Worm (Caenorhabditis elegans) whole organism, early embryonic: ENCODE results near the gene F29A7.6.

Experiments used
- B0310.2 ChIP-seq: sonication (generic microtip); optimal IDR thresholded peaks from 2 replicates; lab custom pipeline; 2016; ENCODE audit warnings: mild to moderate bottlenecking, missing genetic modification characterization, missing compliant biosample characterization
- F13C5.2 ChIP-seq: sonication (generic microtip); optimal IDR thresholded peaks from 2 replicates; lab custom pipeline; 2017; ENCODE audit warnings: mild to moderate bottlenecking, missing genetic modification characterization, inconsistent platforms, missing compliant biosample characterization
- aly-1 ChIP-seq: sonication (generic microtip); optimal IDR thresholded peaks from 2 replicates; lab custom pipeline; 2016; ENCODE audit warnings: missing genetic modification characterization, missing compliant biosample characterization
- ama-1 ChIP-seq: fragments of 150-350 bp; optimal IDR thresholded peaks from 2 replicates; lab custom pipeline; 2014
- ceh-13 ChIP-seq: fragments of 200-800 bp; sonication (Bioruptor generic); optimal IDR thresholded peaks from 2 replicates; lab custom pipeline; 2018; ENCODE audit warnings: mild to moderate bottlenecking, missing genetic modification characterization, missing compliant biosample characterization
- ceh-36 ChIP-seq: sonication (generic microtip); optimal IDR thresholded peaks from 2 replicates; lab custom pipeline; 2016; ENCODE audit warnings: missing genetic modification characterization, inconsistent platforms, missing compliant biosample characterization
- ets-7 ChIP-seq: sonication (generic microtip); optimal IDR thresholded peaks from 2 replicates; lab custom pipeline; 2016; ENCODE audit warnings: missing genotype, missing genetic modification characterization, missing compliant biosample characterization
- flt-1 ChIP-seq: fragments of 200-800 bp; sonication (Bioruptor generic); IDR thresholded peaks from 2 replicates; pipeline ENCODE4 v1.3.6; 2022; ENCODE audit warnings: missing genetic modification characterization, missing compliant biosample characterization
- hmbx-1 ChIP-seq: sonication (generic microtip); optimal IDR thresholded peaks from 2 replicates; lab custom pipeline; 2016; ENCODE audit warnings: mild to moderate bottlenecking, missing genetic modification characterization, missing compliant biosample characterization
- hmg-4 ChIP-seq: fragments of 200-800 bp; sonication (Bioruptor generic); optimal IDR thresholded peaks from 2 replicates; lab custom pipeline; 2018; ENCODE audit warnings: mild to moderate bottlenecking, missing genetic modification characterization, missing compliant biosample characterization
- hnd-1 ChIP-seq: sonication (generic microtip); optimal IDR thresholded peaks from 2 replicates; lab custom pipeline; 2016; ENCODE audit warnings: missing genetic modification characterization, missing compliant biosample characterization
- pes-1 ChIP-seq: fragments of 200-800 bp; sonication (Bioruptor generic); IDR thresholded peaks from 2 replicates; pipeline ENCODE4 v1.3.6; 2022; ENCODE audit warnings: missing genetic modification reagents, missing genetic modification characterization, missing compliant biosample characterization
- scrt-1 ChIP-seq: fragments of 200-800 bp; sonication (Bioruptor generic); IDR thresholded peaks from 2 replicates; pipeline ENCODE4 v1.3.6; 2022; ENCODE audit warnings: missing genetic modification characterization, missing compliant biosample characterization
- sea-1 ChIP-seq: fragments of 200-800 bp; sonication (Bioruptor generic); conservative IDR thresholded peaks from 2 replicates; pipeline ENCODE4 v1.3.6; 2022; ENCODE audit warnings: missing genetic modification characterization, missing compliant biosample characterization
- tbx-11 ChIP-seq: fragments of 200-800 bp; sonication (Bioruptor generic); IDR thresholded peaks from 2 replicates; pipeline ENCODE4 v1.3.6; 2022; ENCODE audit warnings: missing genetic modification characterization, missing compliant biosample characterization
- tbx-37 ChIP-seq: fragments of 200-800 bp; sonication (Bioruptor generic); conservative IDR thresholded peaks from 2 replicates; pipeline ENCODE4 v1.3.6; 2022; ENCODE audit warnings: missing genetic modification reagents, missing genetic modification characterization, missing compliant biosample characterization
- tra-4 ChIP-seq: sonication (generic microtip); optimal IDR thresholded peaks from 2 replicates; lab custom pipeline; 2017; ENCODE audit warnings: missing genetic modification characterization, missing compliant biosample characterization

The F29A7.6 gene

DNA sequence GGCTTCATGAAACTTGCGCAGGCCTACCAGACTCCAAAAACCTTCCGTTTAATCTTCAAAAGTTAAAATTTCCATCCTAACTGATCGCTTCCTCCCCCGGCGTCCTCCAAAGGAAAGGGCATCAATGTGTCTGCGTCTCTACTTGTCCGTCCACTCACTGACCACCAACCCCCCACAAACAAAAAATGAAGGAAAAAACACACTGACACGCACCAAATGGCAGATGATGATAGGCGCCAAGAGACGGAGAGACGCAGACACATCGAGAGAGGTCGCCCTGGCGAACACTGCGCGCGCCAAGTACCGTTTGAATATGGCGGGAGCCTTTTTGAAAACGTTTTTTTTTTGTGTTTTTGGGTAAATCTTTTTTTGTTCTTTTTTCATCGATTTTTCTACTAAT is 17.7 kb downstream of the F29A7.6 start:
- TF ChIP-seq sea-1 (GFP tag; lab: Robert Waterston, UW) = no peak
- 0 out of 2 replicates have a peak, but pooled peaks have one; percentile 27 for TF ChIP-seq scrt-1 (GFP tag; lab: Robert Waterston, UW)

DNA sequence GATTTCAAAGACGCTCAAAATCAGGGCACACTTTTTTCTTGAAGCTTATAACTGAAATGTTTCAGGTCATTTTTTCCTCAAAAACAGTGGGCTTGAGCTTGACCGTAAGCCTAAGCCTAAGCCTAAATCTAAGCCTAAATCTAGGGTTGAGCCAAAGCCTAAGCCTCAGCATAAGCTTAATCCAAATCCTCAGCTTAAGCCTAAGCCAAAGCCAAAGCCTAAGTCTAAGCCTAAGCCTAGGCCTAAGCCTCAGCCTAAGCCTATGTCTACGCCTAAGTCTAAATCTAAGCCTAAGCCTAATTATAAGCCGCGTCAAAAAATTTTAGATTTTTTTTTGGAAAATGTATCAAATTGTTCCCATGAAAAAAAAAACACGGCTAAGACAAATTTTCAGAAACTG is 18.1 kb downstream of the F29A7.6 start:
- TF ChIP-seq hmg-4 (GFP tag; lab: Kevin White, UChicago) (no peak), ceh-36 (peak; percentile 66), pes-1 (GFP tag; lab: Robert Waterston, UW) (no peak), tbx-11 (no peak)

DNA sequence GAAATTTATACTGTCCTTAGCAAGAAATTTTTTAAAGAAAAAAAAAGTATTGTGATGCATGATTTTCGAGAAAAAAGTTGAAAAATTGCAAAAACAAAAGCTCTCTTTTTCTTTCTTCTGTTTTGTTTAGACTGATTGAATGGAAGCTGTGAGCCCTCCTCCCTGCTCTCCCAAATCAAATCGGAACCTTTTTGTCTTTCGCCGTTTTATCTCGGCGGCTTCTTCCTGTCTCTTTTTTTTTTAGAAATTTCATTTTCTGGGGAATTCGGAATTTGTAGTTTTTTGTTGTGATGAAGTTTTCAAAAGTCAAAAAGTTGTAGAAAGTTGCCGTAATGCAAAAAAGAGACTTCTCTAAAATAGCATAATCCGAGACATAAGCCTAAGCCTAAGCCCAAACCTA is 21.8 kb downstream of the F29A7.6 start:
- TF ChIP-seq scrt-1 (GFP tag; lab: Robert Waterston, UW) (no peak), tbx-37 (GFP tag; lab: Robert Waterston, UW) (no peak), F13C5.2 (tag; lab: Kevin White, UChicago) (no peak), flt-1 (GFP tag; lab: Robert Waterston, UW) (no peak), hmbx-1 (tag; lab: Kevin White, UChicago) (no peak), aly-1 (tag; lab: Kevin White, UChicago) (no peak), ama-1 (lab: Kevin White, UChicago) (no peak), hnd-1 (no peak), ets-7 (tag; lab: Kevin White, UChicago) (no peak), tra-4 (tag; lab: Kevin White, UChicago) (no peak), pes-1 (GFP tag; lab: Robert Waterston, UW) (no peak), ceh-36 (no peak), hmg-4 (GFP tag; lab: Kevin White, UChicago) (no peak), tbx-11 (no peak)

DNA sequence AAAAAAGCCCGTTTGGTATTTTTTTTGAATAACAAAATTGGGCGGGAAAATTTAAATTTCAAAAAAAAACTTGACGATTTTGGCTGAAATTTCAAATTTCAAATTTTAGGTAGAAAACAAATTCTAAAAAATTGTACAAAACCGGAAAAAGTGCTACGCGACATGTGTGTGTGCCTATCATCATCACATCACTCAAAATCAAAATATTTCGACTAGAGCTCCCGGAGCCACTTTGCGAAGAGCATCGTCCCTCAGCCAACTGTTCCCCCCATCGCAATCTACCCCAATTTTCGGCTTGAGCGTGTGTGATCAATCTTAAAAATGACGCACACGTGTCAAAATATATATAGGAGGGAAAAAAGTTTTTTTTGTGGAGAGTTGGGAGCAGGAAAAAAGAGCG is 25.6 kb downstream of the F29A7.6 start:
- TF ChIP-seq B0310.2 = no peak

DNA sequence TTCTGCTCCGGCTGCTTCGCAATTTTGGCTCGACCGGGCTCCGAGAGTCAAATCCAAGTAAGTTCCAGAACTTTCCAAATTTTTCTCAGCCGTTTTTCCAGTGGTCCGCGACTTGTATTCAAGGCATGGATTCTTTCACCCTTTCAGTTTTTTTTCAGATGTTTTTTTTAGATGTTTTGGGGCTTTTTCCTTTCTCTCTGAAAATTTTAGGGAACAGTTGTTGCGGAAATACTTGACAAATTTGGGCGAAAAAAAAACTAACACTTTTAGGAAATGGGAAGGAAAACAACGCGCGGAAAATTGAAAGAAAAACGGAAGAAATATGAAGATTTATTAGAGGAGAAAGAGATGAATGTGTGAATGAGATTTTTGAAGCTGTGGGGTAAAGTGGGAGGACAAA is 26.9 kb downstream of the F29A7.6 start, which contains the start of the genes T05A8.11 and nep-2:
Gene T05A8.11 (minus strand): TSS at position 101 of the 400 bp plus-strand sequence.
Gene nep-2 (minus strand): TSS at position 192 of the 400 bp plus-strand sequence.
- TF ChIP-seq ets-7 (tag; lab: Kevin White, UChicago) (no peak), hmbx-1 (tag; lab: Kevin White, UChicago) (no peak), ceh-13 (GFP tag; lab: Kevin White, UChicago) (no peak), B0310.2 (no peak), tra-4 (tag; lab: Kevin White, UChicago) (no peak), aly-1 (tag; lab: Kevin White, UChicago) (no peak), F13C5.2 (tag; lab: Kevin White, UChicago) (no peak), flt-1 (GFP tag; lab: Robert Waterston, UW) (no peak), ceh-36 (no peak), ama-1 (lab: Kevin White, UChicago) (no peak), hnd-1 (no peak), tbx-37 (GFP tag; lab: Robert Waterston, UW) (no peak), hmg-4 (GFP tag; lab: Kevin White, UChicago) (no peak), scrt-1 (GFP tag; lab: Robert Waterston, UW) (no peak), pes-1 (GFP tag; lab: Robert Waterston, UW) (no peak), sea-1 (GFP tag; lab: Robert Waterston, UW) (no peak), tbx-11 (no peak)

DNA sequence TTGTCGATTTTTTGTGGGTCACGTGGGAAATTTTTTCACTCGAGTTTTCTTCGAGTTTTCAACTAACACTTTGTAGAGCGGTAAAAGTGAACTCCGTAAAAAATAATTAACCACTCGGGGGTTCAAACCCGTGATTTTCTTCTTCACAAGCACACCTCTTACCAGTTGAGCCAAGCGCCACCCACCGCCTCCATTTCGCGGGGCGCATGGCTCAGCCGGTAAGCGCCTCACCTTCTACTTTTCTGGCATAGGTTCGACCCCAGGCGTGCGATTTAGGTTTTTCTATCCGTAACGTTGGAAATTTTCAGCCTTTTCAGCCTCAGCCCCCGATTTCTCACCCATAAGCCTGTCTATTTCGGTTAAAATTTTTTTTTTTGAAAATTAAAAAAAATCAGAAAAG is 30.4 kb downstream of the F29A7.6 start:
- TF ChIP-seq hmg-4 (GFP tag; lab: Kevin White, UChicago) (no peak), flt-1 (GFP tag; lab: Robert Waterston, UW) (no peak), pes-1 (GFP tag; lab: Robert Waterston, UW) (no peak), tbx-11 (no peak)

DNA sequence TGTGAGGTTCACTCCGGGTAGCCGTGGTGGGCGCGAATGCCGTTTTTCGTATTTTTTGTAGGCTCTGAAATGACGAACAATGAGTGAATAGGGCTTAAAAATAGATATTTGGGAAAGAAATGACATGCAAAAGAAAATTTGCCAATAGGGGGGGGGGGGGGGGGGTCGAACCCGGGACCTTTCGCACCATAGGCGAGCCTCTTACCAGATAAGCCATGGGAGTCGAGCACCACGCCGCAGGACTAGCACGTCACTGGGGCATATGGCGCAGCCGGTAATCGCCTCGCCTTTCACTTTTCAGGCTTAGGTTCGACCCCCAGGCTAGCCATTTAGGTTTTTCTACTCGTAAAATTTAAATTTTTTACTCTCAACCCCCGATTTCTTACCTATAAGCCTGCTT is 33.2 kb downstream of the F29A7.6 start:
- no peak for TF ChIP-seq hmbx-1 (tag; lab: Kevin White, UChicago)
- TF ChIP-seq hmg-4 (GFP tag; lab: Kevin White, UChicago) = no peak
- no peak for TF ChIP-seq ama-1 (lab: Kevin White, UChicago)
- TF ChIP-seq tbx-37 (GFP tag; lab: Robert Waterston, UW) = no peak
- TF ChIP-seq ceh-36 = no peak
- TF ChIP-seq aly-1 (tag; lab: Kevin White, UChicago) = no peak
- TF ChIP-seq sea-1 (GFP tag; lab: Robert Waterston, UW) = no peak
- TF ChIP-seq tra-4 (tag; lab: Kevin White, UChicago) = no peak
- TF ChIP-seq flt-1 (GFP tag; lab: Robert Waterston, UW) = no peak
- no peak for TF ChIP-seq pes-1 (GFP tag; lab: Robert Waterston, UW)

DNA sequence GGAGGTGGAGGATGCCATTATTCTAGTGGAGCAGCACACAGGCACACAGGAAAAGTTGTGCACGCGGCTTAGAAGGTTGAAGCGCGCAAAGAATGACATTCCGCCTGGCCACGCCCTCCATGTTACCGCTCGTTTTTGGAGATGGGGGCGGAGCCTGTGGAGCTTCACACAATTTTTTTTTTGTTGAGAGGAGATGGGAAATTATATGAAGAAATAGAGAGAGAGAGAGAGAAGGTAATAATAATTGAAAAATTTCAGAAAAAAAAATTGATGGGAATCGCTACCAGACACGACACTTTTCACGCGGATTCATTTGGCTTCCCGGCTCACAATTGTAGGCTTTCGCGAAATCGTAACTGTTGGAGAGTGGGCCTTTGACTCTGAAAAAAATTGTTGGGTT is 35.1 kb downstream of the F29A7.6 start, which contains the start of gene T05A8.3:
Gene T05A8.3 (minus strand): TSS at position 101 of the 400 bp plus-strand sequence.
- TF ChIP-seq hnd-1 (no peak), F13C5.2 (tag; lab: Kevin White, UChicago) (no peak), B0310.2 (no peak), tra-4 (tag; lab: Kevin White, UChicago) (no peak), scrt-1 (GFP tag; lab: Robert Waterston, UW) (no peak), ceh-36 (no peak), ama-1 (lab: Kevin White, UChicago) (no peak), ceh-13 (GFP tag; lab: Kevin White, UChicago) (no peak), tbx-11 (no peak), hmbx-1 (tag; lab: Kevin White, UChicago) (no peak), ets-7 (tag; lab: Kevin White, UChicago) (no peak)
